Fruit fly (Drosophila melanogaster): ENCODE data around the gene CG33099.
A peak's percentile ranks its signal among the peaks of the same experiment; 100 is the strongest.

The CG33099 gene

dm6 chr3R:22542773-22543411 lies 12.5 kb upstream of the CG33099 start (continued):
- TF ChIP-seq slou (GFP tag; optimal IDR thresholded peaks at IDR 0.05) (no peak), hkb (optimal IDR thresholded peaks at IDR 0.05) (no peak), hkb (GFP tag; IDR thresholded peaks at IDR 0.05) (peak; percentile 20; the same call in 1 of the 2 replicates), sisA (GFP tag; IDR thresholded peaks at IDR 0.05) (0 out of 2 replicates have a peak, but pooled peaks have one; percentile 37), nau (GFP tag; optimal IDR thresholded peaks at IDR 0.05) (no peak), lab (GFP tag; optimal IDR thresholded peaks at IDR 0.05) (peak; percentile 17), CG17359 (tag; optimal IDR thresholded peaks at IDR 0.05) (peak; percentile 36), Deaf1 (tag; optimal IDR thresholded peaks at IDR 0.05) (no peak), Hr78 (GFP tag; optimal IDR thresholded peaks at IDR 0.05) (no peak), HmgZ (tag; optimal IDR thresholded peaks at IDR 0.05) (no peak), Myb (GFP tag; optimal IDR thresholded peaks at IDR 0.05) (no peak), CG7372 (GFP tag; IDR thresholded peaks at IDR 0.05) (no peak), CG17328 (GFP tag; IDR thresholded peaks at IDR 0.05) (peak; percentile 34; the same call in 1 of the 2 replicates), usp (GFP tag; optimal IDR thresholded peaks at IDR 0.05) (no peak), Ptx1 (GFP tag; IDR thresholded peaks at IDR 0.05) (peak; percentile 45; the same call in 1 of the 2 replicates), Nf-YB (GFP tag; optimal IDR thresholded peaks at IDR 0.05) (no peak), Blimp-1 (GFP tag; optimal IDR thresholded peaks at IDR 0.05) (no peak), CG11723 (GFP tag; optimal IDR thresholded peaks at IDR 0.05) (no peak), grau (tag; optimal IDR thresholded peaks at IDR 0.05) (peak; percentile 72), BtbVII (GFP tag; optimal IDR thresholded peaks at IDR 0.05) (peak; percentile 0), dmrt99B (tag; optimal IDR thresholded peaks at IDR 0.05) (peak; percentile 34), CG4424 (GFP tag; optimal IDR thresholded peaks at IDR 0.05) (no peak), CG12744 (GFP tag; optimal IDR thresholded peaks at IDR 0.05) (no peak), salm (tag; optimal IDR thresholded peaks at IDR 0.05) (no peak), esg (GFP tag; conservative IDR thresholded peaks at IDR 0.05) (0 out of 2 replicates have a peak, but pooled peaks have one; percentile 20), Tbp (GFP tag; optimal IDR thresholded peaks at IDR 0.05) (no peak), HHEX (GFP tag; optimal IDR thresholded peaks at IDR 0.05) (peak; percentile 28), B-H1 (GFP tag; IDR thresholded peaks at IDR 0.05) (peak; percentile 21; the same call in 1 of the 3 replicates), CG7987 (GFP tag; optimal IDR thresholded peaks at IDR 0.05) (no peak), Antp (GFP tag; optimal IDR thresholded peaks at IDR 0.05) (no peak), gem (tag; optimal IDR thresholded peaks at IDR 0.05) (peak; percentile 46), pan (optimal IDR thresholded peaks at IDR 0.05) (no peak), pan (GFP tag; optimal IDR thresholded peaks at IDR 0.05 in 1 of 2, IDR thresholded peaks at IDR 0.05 in 1 of 2) (peak in 1 of 2 experiments; percentile 23), CG32532 (GFP tag; IDR thresholded peaks at IDR 0.05) (peak; percentile 24; the same call in 1 of the 2 replicates), CG31388 (GFP tag; optimal IDR thresholded peaks at IDR 0.05) (no peak), Awh (GFP tag; IDR thresholded peaks at IDR 0.05) (peak; percentile 29; the same call in 1 of the 2 replicates), CG7357 (GFP tag; IDR thresholded peaks at IDR 0.05) (0 out of 3 replicates have a peak, but pooled peaks have one; percentile 23), CG17829 (tag; optimal IDR thresholded peaks at IDR 0.05) (no peak), stc (GFP tag; IDR thresholded peaks at IDR 0.05) (peak; percentile 67), insv (GFP tag; optimal IDR thresholded peaks at IDR 0.05) (no peak)

DNA sequence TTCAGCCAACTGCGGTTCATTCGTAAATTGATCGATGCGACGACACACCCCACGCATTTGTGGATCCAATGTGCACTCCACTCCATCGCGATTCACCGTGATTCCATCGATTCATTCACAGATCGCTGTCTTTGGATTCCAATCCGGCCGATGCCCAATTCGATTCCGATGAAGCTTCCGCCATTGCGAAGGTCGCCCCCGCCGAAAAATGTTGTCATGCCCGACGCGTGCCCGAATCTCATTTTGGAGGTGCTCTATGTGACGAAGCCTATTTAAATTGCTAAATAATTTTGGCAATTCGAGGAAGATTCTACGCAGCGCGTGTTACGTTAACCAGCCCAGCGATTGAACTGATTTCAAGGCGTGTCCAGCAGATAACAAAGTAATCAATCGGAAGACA lies 10.3 kb upstream of the CG33099 start:
- TF ChIP-seq sd (tag; optimal IDR thresholded peaks at IDR 0.05) (peak; percentile 56), CG12769 (tag; optimal IDR thresholded peaks at IDR 0.05) (peak; percentile 62), chif (GFP tag; optimal IDR thresholded peaks at IDR 0.05) (no peak), usp (GFP tag; optimal IDR thresholded peaks at IDR 0.05) (no peak), CG8281 (tag; optimal IDR thresholded peaks at IDR 0.05) (no peak), CG2129 (GFP tag; IDR thresholded peaks at IDR 0.05; ENCODE audit: partially characterized antibody) (no peak), Elba2 (GFP tag; optimal IDR thresholded peaks at IDR 0.05) (no peak), CG9727 (GFP tag; optimal IDR thresholded peaks at IDR 0.05) (no peak), stc (GFP tag; IDR thresholded peaks at IDR 0.05) (no peak), chinmo (GFP tag; IDR thresholded peaks at IDR 0.05; ENCODE audit: partially characterized antibody) (0 out of 4 replicates have a peak, but pooled peaks have one; percentile 85), Eip74EF (GFP tag; optimal IDR thresholded peaks at IDR 0.05) (peak in 1 of 2 experiments; percentile 62), Hr78 (GFP tag; optimal IDR thresholded peaks at IDR 0.05) (no peak)

Measured in whole organism, embryonic.